Comparison of ENCODE assay signal across 6 worm cellular contexts in the genomic region with DNA sequence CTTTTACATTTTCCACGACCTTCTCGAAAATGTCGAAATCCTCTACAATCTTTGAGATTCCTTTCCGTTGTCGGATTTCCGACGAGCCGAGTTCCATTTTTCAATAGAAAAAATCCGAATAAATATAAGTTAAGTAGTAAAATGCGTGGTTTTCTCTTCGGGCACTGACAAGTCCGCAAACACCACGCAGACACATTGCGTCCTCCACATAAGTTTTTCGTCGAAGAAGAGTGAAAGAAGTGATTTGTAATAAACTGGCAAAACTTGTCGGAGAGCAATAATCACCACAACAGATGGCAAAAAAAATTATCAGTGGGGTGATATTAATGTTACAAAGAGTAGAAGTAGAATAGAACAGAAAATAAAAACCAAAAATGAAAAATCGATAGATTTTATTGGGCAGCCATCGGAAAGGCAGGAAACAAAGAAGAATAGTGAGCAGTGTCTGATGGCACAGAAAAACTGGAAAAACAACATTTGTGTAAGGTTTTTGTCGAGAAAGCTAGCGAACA.
TF ChIP-seq lines count a peak whose summit lies in the region.

A gene (minus strand): TSS at position 462 of the 512 bp plus-strand sequence.

TF ChIP-seq in whole organism, L1 larva, 84 proteins besides CTCF, POLR2A, EP300 and RAD21 (continues in another document):
- TF ChIP-seq unc-86 (tag; optimal IDR thresholded peaks at IDR 0.05; lab: Kevin White, UChicago) (no peak), nhr-11 (tag; optimal IDR thresholded peaks at IDR 0.05; lab: Kevin White, UChicago) (no peak), nhr-47 (tag; optimal IDR thresholded peaks at IDR 0.05; lab: Kevin White, UChicago) (peak; percentile 5), sptf-1 (tag; optimal IDR thresholded peaks at IDR 0.05; lab: Kevin White, UChicago) (no peak), ama-1 (optimal IDR thresholded peaks at IDR 0.05; lab: Kevin White, UChicago) (no peak), pag-3 (tag; optimal IDR thresholded peaks at IDR 0.05; lab: Kevin White, UChicago; ENCODE audit: borderline replicate concordance, insufficient read depth) (no peak), ets-5 (GFP tag; IDR thresholded peaks at IDR 0.05; lab: Robert Waterston, UW) (no peak), skn-1 (tag; optimal IDR thresholded peaks at IDR 0.05; lab: Kevin White, UChicago) (peak; percentile 18), nhr-12 (tag; optimal IDR thresholded peaks at IDR 0.05; lab: Kevin White, UChicago) (no peak), snpc-4 (tag; optimal IDR thresholded peaks at IDR 0.05; lab: Kevin White, UChicago) (no peak), F16B12.6 (tag; optimal IDR thresholded peaks at IDR 0.05; lab: Kevin White, UChicago) (peak; percentile 82), ceh-88 (GFP tag; IDR thresholded peaks at IDR 0.05; lab: Robert Waterston, UW) (no peak), nhr-20 (tag; optimal IDR thresholded peaks at IDR 0.05; lab: Kevin White, UChicago) (peak; percentile 23), C34B4.2 (tag; optimal IDR thresholded peaks at IDR 0.05; lab: Kevin White, UChicago) (no peak)

TF ChIP-seq in whole organism, L2 larva, 48 proteins besides CTCF, POLR2A, EP300 and RAD21:
- TF ChIP-seq C34F6.9 (tag; optimal IDR thresholded peaks at IDR 0.05; lab: Kevin White, UChicago) (peak; percentile 32), nhr-129 (tag; optimal IDR thresholded peaks at IDR 0.05; lab: Kevin White, UChicago) (peak; percentile 46), gmeb-1 (tag; optimal IDR thresholded peaks at IDR 0.05; lab: Kevin White, UChicago) (no peak), crh-2 (tag; optimal IDR thresholded peaks at IDR 0.05; lab: Kevin White, UChicago) (peak; percentile 43), ztf-4 (tag; optimal IDR thresholded peaks at IDR 0.05; lab: Kevin White, UChicago) (no peak), unc-55 (GFP tag; optimal IDR thresholded peaks at IDR 0.05; lab: Kevin White, UChicago) (peak; percentile 35), fos-1 (tag; optimal IDR thresholded peaks at IDR 0.05; lab: Kevin White, UChicago) (peak; percentile 23)
TF ChIP-seq in whole organism, L2 larva: peak in this region for 5.

TF ChIP-seq in whole organism, L3 larva, 47 proteins besides CTCF, POLR2A, EP300 and RAD21 (continues in another document):
- TF ChIP-seq ama-1 (optimal IDR thresholded peaks at IDR 0.05; lab: Kevin White, UChicago) = no peak
- no peak for TF ChIP-seq aly-2 (tag; optimal IDR thresholded peaks at IDR 0.05; lab: Kevin White, UChicago)
- no peak for TF ChIP-seq nhr-67 (tag; optimal IDR thresholded peaks at IDR 0.05; lab: Kevin White, UChicago)
- TF ChIP-seq mdl-1 (tag; optimal IDR thresholded peaks at IDR 0.05; lab: Kevin White, UChicago) = no peak
- TF ChIP-seq egl-5 (tag; optimal IDR thresholded peaks at IDR 0.05; lab: Kevin White, UChicago) = peak; percentile 50
- TF ChIP-seq ZK546.5 (tag; optimal IDR thresholded peaks at IDR 0.05; lab: Kevin White, UChicago) = no peak
- TF ChIP-seq nhr-11 (tag; optimal IDR thresholded peaks at IDR 0.05; lab: Kevin White, UChicago) = no peak
- no peak for TF ChIP-seq ztf-4 (tag; optimal IDR thresholded peaks at IDR 0.05; lab: Kevin White, UChicago)
- peak; percentile 37 for TF ChIP-seq snpc-4 (tag; optimal IDR thresholded peaks at IDR 0.05; lab: Kevin White, UChicago)
- no peak for TF ChIP-seq ztf-11 (tag; optimal IDR thresholded peaks at IDR 0.05; lab: Kevin White, UChicago)
- no peak for TF ChIP-seq ceh-82 (tag; optimal IDR thresholded peaks at IDR 0.05; lab: Kevin White, UChicago)
- peak; percentile 16 for TF ChIP-seq elt-2 (tag; optimal IDR thresholded peaks at IDR 0.05; lab: Kevin White, UChicago)
- TF ChIP-seq fkh-2 (tag; optimal IDR thresholded peaks at IDR 0.05; lab: Kevin White, UChicago) = no peak
- TF ChIP-seq skn-1 (tag; optimal IDR thresholded peaks at IDR 0.05; lab: Kevin White, UChicago) = no peak
- TF ChIP-seq nfya-1 (tag; optimal IDR thresholded peaks at IDR 0.05; lab: Kevin White, UChicago; ENCODE audit: insufficient read depth) = no peak
- TF ChIP-seq ceh-28 (tag; optimal IDR thresholded peaks at IDR 0.05; lab: Kevin White, UChicago) = no peak
- TF ChIP-seq egl-27 (tag; optimal IDR thresholded peaks at IDR 0.05; lab: Kevin White, UChicago) = no peak

TF ChIP-seq in whole organism, L4 larva, 104 proteins besides CTCF, POLR2A, EP300 and RAD21 (continues in another document):
- TF ChIP-seq hmg-1.1 (GFP tag; IDR thresholded peaks at IDR 0.05; lab: Robert Waterston, UW) (peak; percentile 40; the same call in 1 of the 2 replicates), F26F4.8 (GFP tag; conservative IDR thresholded peaks at IDR 0.05; lab: Robert Waterston, UW) (no peak), hlh-30 (tag; optimal IDR thresholded peaks at IDR 0.05; lab: Kevin White, UChicago; ENCODE audit: insufficient read depth) (peak; percentile 19), nhr-6 (tag; optimal IDR thresholded peaks at IDR 0.05; lab: Kevin White, UChicago) (peak; percentile 12), ceh-20 (GFP tag; IDR thresholded peaks at IDR 0.05; lab: Robert Waterston, UW) (no peak), mes-2 (tag; optimal IDR thresholded peaks at IDR 0.05; lab: Kevin White, UChicago; ENCODE audit: poor library complexity, severe bottlenecking) (peak; percentile 57), lin-13 (GFP tag; optimal IDR thresholded peaks at IDR 0.05; lab: Kevin White, UChicago) (no peak), lsy-2 (tag; optimal IDR thresholded peaks at IDR 0.05; lab: Kevin White, UChicago) (peak in 1 of 2 experiments; percentile 22), dpl-1 (GFP tag; optimal IDR thresholded peaks at IDR 0.05; lab: Kevin White, UChicago) (peak; percentile 5), T20F7.1 (GFP tag; optimal IDR thresholded peaks at IDR 0.05; lab: Kevin White, UChicago) (no peak), ztf-11 (tag; optimal IDR thresholded peaks at IDR 0.05; lab: Kevin White, UChicago) (no peak), dve-1 (tag; optimal IDR thresholded peaks at IDR 0.05; lab: Kevin White, UChicago; ENCODE audit: insufficient read depth) (peak; percentile 1), unc-39 (tag; optimal IDR thresholded peaks at IDR 0.05; lab: Kevin White, UChicago) (no peak), mep-1 (tag; optimal IDR thresholded peaks at IDR 0.05; lab: Kevin White, UChicago) (peak; percentile 22), F10B5.3 (tag; optimal IDR thresholded peaks at IDR 0.05; lab: Kevin White, UChicago) (no peak), lin-29 (GFP tag; IDR thresholded peaks at IDR 0.05; lab: Robert Waterston, UW) (no peak), hlh-11 (tag; optimal IDR thresholded peaks at IDR 0.05; lab: Kevin White, UChicago) (peak; percentile 23)

TF ChIP-seq in whole organism, mixed stage, embryonic, 35 proteins besides CTCF, POLR2A, EP300 and RAD21:
- TF ChIP-seq mep-1 (tag; optimal IDR thresholded peaks at IDR 0.05; lab: Kevin White, UChicago) (peak; percentile 30), ces-1 (GFP tag; optimal IDR thresholded peaks at IDR 0.05; lab: Kevin White, UChicago) (peak; percentile 16), drap-1 (GFP tag; optimal IDR thresholded peaks at IDR 0.05; lab: Kevin White, UChicago) (no peak)
TF ChIP-seq in whole organism, mixed stage, embryonic: peak in this region for 2.

TF ChIP-seq in whole organism, young adult, 124 proteins besides CTCF, POLR2A, EP300 and RAD21:
- TF ChIP-seq ceh-40 (GFP tag; IDR thresholded peaks at IDR 0.05; lab: Robert Waterston, UW) (no peak), hmg-20 (GFP tag; IDR thresholded peaks at IDR 0.05; lab: Robert Waterston, UW) (no peak), F23B12.7 (tag; optimal IDR thresholded peaks at IDR 0.05; lab: Kevin White, UChicago; ENCODE audit: insufficient read depth) (no peak), die-1 (tag; optimal IDR thresholded peaks at IDR 0.05; lab: Kevin White, UChicago) (no peak), F57A8.1 (GFP tag; optimal IDR thresholded peaks at IDR 0.05; lab: Kevin White, UChicago) (no peak), sdz-38 (tag; optimal IDR thresholded peaks at IDR 0.05; lab: Kevin White, UChicago) (no peak), dpff-1 (tag; optimal IDR thresholded peaks at IDR 0.05; lab: Kevin White, UChicago) (no peak), nhr-120 (GFP tag; IDR thresholded peaks at IDR 0.05; lab: Robert Waterston, UW) (no peak), hmg-1.2 (GFP tag; IDR thresholded peaks at IDR 0.05; lab: Robert Waterston, UW) (no peak), nhr-80 (tag; optimal IDR thresholded peaks at IDR 0.05; lab: Kevin White, UChicago) (peak; percentile 47), ztf-3 (GFP tag; optimal IDR thresholded peaks at IDR 0.05; lab: Kevin White, UChicago) (no peak), zim-3 (tag; optimal IDR thresholded peaks at IDR 0.05; lab: Kevin White, UChicago) (no peak), attf-5 (GFP tag; optimal IDR thresholded peaks at IDR 0.05; lab: Kevin White, UChicago) (peak; percentile 32), sea-2 (GFP tag; IDR thresholded peaks at IDR 0.05; lab: Robert Waterston, UW) (no peak), let-607 (tag; optimal IDR thresholded peaks at IDR 0.05; lab: Kevin White, UChicago) (peak; percentile 75 to 87)
